Worm (Caenorhabditis elegans) whole organism, L1 larva: ENCODE data around the gene C35A5.11.
A peak's percentile ranks its signal among the peaks of the same experiment; 100 is the strongest.

Experiments
- C04F5.9 ChIP-seq: sonication (generic microtip); optimal IDR thresholded peaks from 2 replicates; lab custom pipeline; 2016; ENCODE audit warnings: missing genetic modification characterization, missing compliant biosample characterization
- F16B12.6 ChIP-seq: fragments of 150-350 bp; optimal IDR thresholded peaks from 2 replicates; lab custom pipeline; 2014; ENCODE audit warnings: missing biosample characterization, missing genetic modification characterization
- aly-2 ChIP-seq: fragments of 150-350 bp; optimal IDR thresholded peaks from 2 replicates; lab custom pipeline; 2014; ENCODE audit warnings: missing biosample characterization, missing genetic modification characterization
- ceh-82 ChIP-seq, 3 experiments: fragments of 150-350 bp in 1 of 3; sonication (generic microtip) in 2 of 3; optimal IDR thresholded peaks; 2 replicates each; lab custom pipeline; 2014 to 2017; ENCODE audit warnings: missing biosample characterization in 3 of 3, missing genetic modification characterization in 3 of 3
- ceh-88 ChIP-seq: fragments of 200-800 bp; sonication (Bioruptor generic); IDR thresholded peaks from 2 replicates; pipeline ENCODE4 v1.3.6; 2022; ENCODE audit warnings: missing genetic modification characterization, missing compliant biosample characterization
- ces-1 ChIP-seq: fragments of 150-350 bp; optimal IDR thresholded peaks from 2 replicates; lab custom pipeline; 2014; ENCODE audit warnings: missing biosample characterization, missing genetic modification reagents, missing genetic modification characterization
- dpl-1 ChIP-seq, 3 experiments: fragments of 150-350 bp in 2 of 3; sonication (generic microtip) in 1 of 3; optimal IDR thresholded peaks; 2 replicates each; lab custom pipeline; 2014 to 2017; ENCODE audit warnings: missing biosample characterization in 3 of 3, missing genetic modification characterization in 3 of 3, missing genetic modification reagents in 3 of 3
- efl-1 ChIP-seq, 4 experiments: fragments of 150-350 bp; optimal IDR thresholded peaks in 3 of 4; peaks in 1 of 4; 1 replicate in 1 of 4; 2 replicates in 3 of 4; lab custom pipeline; 2014; ENCODE audit warnings: missing biosample characterization in 2 of 4, missing genetic modification characterization in 2 of 4, missing genetic modification reagents in 2 of 4
- egl-27 ChIP-seq, 2 experiments: fragments of 150-350 bp in 1 of 2; sonication (generic microtip); optimal IDR thresholded peaks; 3 replicates each; lab custom pipeline; 2017 to 2018; ENCODE audit warnings: missing biosample characterization in 2 of 2, missing genetic modification characterization in 2 of 2, missing genetic modification reagents in 2 of 2
- elt-2 ChIP-seq: sonication (generic microtip); optimal IDR thresholded peaks from 2 replicates; lab custom pipeline; 2016; ENCODE audit warnings: missing genetic modification characterization, mild to moderate bottlenecking, inconsistent platforms, missing compliant biosample characterization, missing genetic modification reagents
- elt-3 ChIP-seq, 6 experiments: fragments of 150-350 bp in 1 of 6; sonication (generic microtip); optimal IDR thresholded peaks; 2 replicates each; lab custom pipeline; 2017 to 2018; ENCODE audit warnings: missing biosample characterization in 6 of 6, missing genetic modification characterization in 6 of 6, inconsistent platforms in 1 of 6
- ets-5 ChIP-seq: fragments of 200-800 bp; sonication (Bioruptor generic); IDR thresholded peaks from 2 replicates; pipeline ENCODE4 v1.3.6; 2022; ENCODE audit warnings: missing genetic modification characterization, missing compliant biosample characterization
- fkh-4 ChIP-seq: sonication (generic microtip); optimal IDR thresholded peaks from 2 replicates; lab custom pipeline; 2016; ENCODE audit warnings: missing compliant biosample characterization, missing genetic modification characterization, borderline replicate concordance
- fkh-8 ChIP-seq: sonication (generic microtip); optimal IDR thresholded peaks from 2 replicates; lab custom pipeline; 2016; ENCODE audit warnings: mild to moderate bottlenecking, missing genetic modification characterization, missing compliant biosample characterization
- fos-1 ChIP-seq: fragments of 150-350 bp; optimal IDR thresholded peaks from 2 replicates; lab custom pipeline; 2014; ENCODE audit warnings: missing biosample characterization, missing genetic modification characterization
- hlh-17 ChIP-seq: fragments of 200-800 bp; sonication (Bioruptor generic); optimal IDR thresholded peaks from 2 replicates; lab custom pipeline; 2018; ENCODE audit warnings: missing genetic modification characterization, mild to moderate bottlenecking, missing compliant biosample characterization, moderate library complexity, borderline replicate concordance
- hlh-4 ChIP-seq: sonication (generic microtip); optimal IDR thresholded peaks from 2 replicates; lab custom pipeline; 2016; ENCODE audit warnings: mild to moderate bottlenecking, missing genetic modification characterization, missing compliant biosample characterization
- hpl-2 ChIP-seq: fragments of 150-350 bp; optimal IDR thresholded peaks from 2 replicates; lab custom pipeline; 2014; ENCODE audit warnings: missing biosample characterization, missing genetic modification reagents, missing genetic modification characterization
- irx-1 ChIP-seq: sonication (generic microtip); optimal IDR thresholded peaks from 2 replicates; lab custom pipeline; 2016; ENCODE audit warnings: missing genetic modification characterization, missing compliant biosample characterization
- isw-1 ChIP-seq: fragments of 200-800 bp; sonication (Bioruptor generic); IDR thresholded peaks from 2 replicates; pipeline ENCODE4 v1.3.6; 2022; ENCODE audit warnings: missing genetic modification characterization, missing compliant biosample characterization
- jun-1 ChIP-seq: fragments of 150-350 bp; optimal IDR thresholded peaks from 2 replicates; lab custom pipeline; 2014; ENCODE audit warnings: missing biosample characterization, missing genetic modification reagents, missing genetic modification characterization
- lin-14 ChIP-seq: fragments of 200-800 bp; sonication (Bioruptor generic); optimal IDR thresholded peaks from 2 replicates; lab custom pipeline; 2018; ENCODE audit warnings: mild to moderate bottlenecking, missing genetic modification characterization, moderate library complexity, missing compliant biosample characterization
- lin-15B ChIP-seq: fragments of 150-350 bp; sonication (generic microtip); optimal IDR thresholded peaks from 3 replicates; lab custom pipeline; 2014; ENCODE audit warnings: missing biosample characterization, missing genetic modification characterization
- lin-35 ChIP-seq, 2 experiments: fragments of 150-350 bp; optimal IDR thresholded peaks; 2 replicates each; lab custom pipeline; 2014; ENCODE audit warnings: missing biosample characterization in 2 of 2, missing genetic modification characterization in 2 of 2, missing genetic modification reagents in 2 of 2
- lsy-2 ChIP-seq, 2 experiments: fragments of 150-350 bp; optimal IDR thresholded peaks; 2 replicates each; lab custom pipeline; 2014; ENCODE audit warnings: missing biosample characterization in 2 of 2, missing genetic modification characterization in 2 of 2
- mab-9 ChIP-seq: fragments of 200-800 bp; sonication (Bioruptor generic); IDR thresholded peaks from 2 replicates; pipeline ENCODE4 v1.3.6; 2022; ENCODE audit warnings: missing genetic modification reagents, missing genetic modification characterization, missing compliant biosample characterization
- nhr-11 ChIP-seq: fragments of 150-350 bp; optimal IDR thresholded peaks from 2 replicates; lab custom pipeline; 2014; ENCODE audit warnings: missing biosample characterization, missing genetic modification characterization
- nhr-20 ChIP-seq: sonication (generic microtip); optimal IDR thresholded peaks from 2 replicates; lab custom pipeline; 2016; ENCODE audit warnings: mild to moderate bottlenecking, missing genetic modification characterization, missing compliant biosample characterization
- nhr-71 ChIP-seq: sonication (generic microtip); optimal IDR thresholded peaks from 2 replicates; lab custom pipeline; 2016; ENCODE audit warnings: mild to moderate bottlenecking, missing genetic modification characterization, moderate library complexity, missing compliant biosample characterization
- nhr-76 ChIP-seq: sonication (generic microtip); optimal IDR thresholded peaks from 2 replicates; lab custom pipeline; 2017; ENCODE audit warnings: missing biosample characterization, missing genetic modification characterization
- nhr-77 ChIP-seq: fragments of 150-350 bp; optimal IDR thresholded peaks from 2 replicates; lab custom pipeline; 2014; ENCODE audit warnings: missing biosample characterization, missing genetic modification characterization
- nhr-85 ChIP-seq: sonication (generic microtip); peaks from one replicate; lab custom pipeline; 2016; ENCODE audit warnings: missing genetic modification characterization, inconsistent platforms, missing compliant biosample characterization
- nhr-90 ChIP-seq: sonication (generic microtip); optimal IDR thresholded peaks from 2 replicates; lab custom pipeline; 2016; ENCODE audit warnings: mild to moderate bottlenecking, missing genetic modification characterization, missing compliant biosample characterization; ENCODE audit not compliant: poor library complexity
- pag-3 ChIP-seq: sonication (generic microtip); optimal IDR thresholded peaks from 2 replicates; lab custom pipeline; 2017; ENCODE audit warnings: missing genetic modification characterization, mild to moderate bottlenecking, missing compliant biosample characterization, antibody characterized with exemption, borderline replicate concordance; ENCODE audit not compliant: insufficient read depth
- skn-1 ChIP-seq: fragments of 150-350 bp; optimal IDR thresholded peaks from 2 replicates; lab custom pipeline; 2014; ENCODE audit warnings: missing biosample characterization, missing genetic modification characterization
- snu-23 ChIP-seq: sonication (generic microtip); optimal IDR thresholded peaks from 2 replicates; lab custom pipeline; 2016; ENCODE audit warnings: missing genetic modification characterization, missing compliant biosample characterization
- sup-37 ChIP-seq: fragments of 200-800 bp; sonication (Bioruptor generic); optimal IDR thresholded peaks from 2 replicates; lab custom pipeline; 2018; ENCODE audit warnings: mild to moderate bottlenecking, missing genetic modification characterization, missing compliant biosample characterization
- tbx-2 ChIP-seq: sonication (generic microtip); optimal IDR thresholded peaks from 2 replicates; lab custom pipeline; 2016; ENCODE audit warnings: missing genetic modification characterization, missing compliant biosample characterization
- unc-30 ChIP-seq: sonication (generic microtip); optimal IDR thresholded peaks from 2 replicates; lab custom pipeline; 2017; ENCODE audit warnings: missing biosample characterization, missing genetic modification characterization
- unc-98 ChIP-seq: fragments of 200-800 bp; sonication (Bioruptor generic); IDR thresholded peaks from 2 replicates; pipeline ENCODE4 v1.3.6; 2022; ENCODE audit warnings: missing genetic modification characterization, missing compliant biosample characterization
- xbp-1 ChIP-seq: sonication (generic microtip); optimal IDR thresholded peaks from 2 replicates; lab custom pipeline; 2016; ENCODE audit warnings: missing genetic modification characterization, missing compliant biosample characterization
- zip-4 ChIP-seq: fragments of 200-800 bp; sonication (Bioruptor generic); optimal IDR thresholded peaks from 2 replicates; lab custom pipeline; 2018; ENCODE audit warnings: mild to moderate bottlenecking, missing genetic modification characterization, moderate library complexity, missing compliant biosample characterization

C35A5.11 gene

ce11 chrV:10485389-10485788 lies 17.5 kb downstream of the C35A5.11 start:
- TF ChIP-seq elt-2 (peak; percentile 45), lsy-2 (tag; optimal IDR thresholded peaks at IDR 0.05; lab: Kevin White, UChicago) (no peak), ces-1 (GFP tag; lab: Kevin White, UChicago) (no peak), ets-5 (GFP tag; lab: Robert Waterston, UW) (no peak), nhr-77 (tag; lab: Kevin White, UChicago) (no peak), elt-3 (tag; optimal IDR thresholded peaks at IDR 0.05; lab: Kevin White, UChicago) (no peak)

ce11 chrV:10484640-10485039 lies 18.3 kb downstream of the C35A5.11 start, which contains the start of gene Y32F6B.1:
Gene Y32F6B.1, minus strand, starts transcription at chrV:10484740.
- TF ChIP-seq hlh-17 (GFP tag; lab: Kevin White, UChicago) (no peak), unc-98 (GFP tag; lab: Robert Waterston, UW) (no peak), C04F5.9 (tag; lab: Kevin White, UChicago) (no peak), nhr-90 (no peak), zip-4 (no peak), nhr-85 (no peak), tbx-2 (tag; lab: Kevin White, UChicago) (no peak), fkh-8 (no peak), jun-1 (no peak), pag-3 (tag; lab: Kevin White, UChicago) (no peak), hlh-4 (tag; lab: Kevin White, UChicago) (no peak), xbp-1 (tag; lab: Kevin White, UChicago) (no peak), hpl-2 (GFP tag; lab: Kevin White, UChicago) (no peak), mab-9 (GFP tag; lab: Robert Waterston, UW) (no peak)

- TF ChIP-seq lin-35 (GFP tag; optimal IDR thresholded peaks at IDR 0.05; lab: Kevin White, UChicago) (peak in 1 of 2 experiments; percentile 18), ceh-88 (GFP tag; lab: Robert Waterston, UW) (no peak), fkh-4 (no peak), elt-2 (peak; percentile 63), efl-1 (optimal IDR thresholded peaks at IDR 0.05; lab: Kevin White, UChicago) (no peak), efl-1 (GFP tag; optimal IDR thresholded peaks at IDR 0.05 in 1 of 2; lab: Kevin White, UChicago) (peak in 1 of 2 experiments; percentile 57)
Measured at ce11 chrV:10483995-10484394, 18.9 kb downstream of the C35A5.11 start.

DNA sequence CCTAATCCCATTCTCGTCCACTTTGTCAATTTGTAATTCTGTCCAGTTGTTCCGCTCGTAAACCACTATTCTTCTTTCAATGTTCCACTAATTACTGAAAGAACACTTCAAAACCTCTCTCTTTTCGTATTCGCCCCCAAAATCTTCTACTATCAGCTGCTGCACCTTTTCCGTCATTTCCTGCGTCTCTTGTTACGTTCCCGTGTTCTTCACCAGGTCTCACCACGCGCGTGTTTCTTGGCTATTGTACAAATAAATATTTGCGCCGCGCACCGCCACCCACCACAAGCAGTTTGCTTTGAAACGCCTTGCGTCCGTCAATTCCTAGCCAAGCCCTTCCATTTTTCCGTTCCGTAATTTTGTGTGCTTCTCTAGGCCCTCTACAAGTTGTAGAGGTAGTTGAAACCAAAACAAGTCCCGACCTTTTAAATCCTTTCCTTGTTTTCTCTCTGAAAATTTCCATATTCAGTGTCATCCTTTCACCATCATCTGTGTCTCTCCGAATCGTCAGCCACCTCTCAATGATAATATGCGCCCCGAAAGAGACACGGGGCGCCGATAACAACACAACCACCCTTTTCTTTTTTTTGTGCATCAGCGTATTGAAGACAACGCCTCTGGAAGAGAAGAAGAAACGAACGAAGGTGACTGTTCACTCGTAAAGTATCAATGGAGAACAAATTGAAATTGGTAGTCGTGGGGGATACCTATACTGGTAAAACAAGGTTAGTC lies 24.6 kb downstream of the C35A5.11 start, which contains the start of the genes crp-1 and Y32F6B.9:
crp-1 (plus strand) TSS at position 468 of the 732 bp plus-strand sequence.
Y32F6B.9 (plus strand) TSS at position 603 of the 732 bp plus-strand sequence.
- TF ChIP-seq lin-15B (tag; lab: Kevin White, UChicago): no peak

DNA sequence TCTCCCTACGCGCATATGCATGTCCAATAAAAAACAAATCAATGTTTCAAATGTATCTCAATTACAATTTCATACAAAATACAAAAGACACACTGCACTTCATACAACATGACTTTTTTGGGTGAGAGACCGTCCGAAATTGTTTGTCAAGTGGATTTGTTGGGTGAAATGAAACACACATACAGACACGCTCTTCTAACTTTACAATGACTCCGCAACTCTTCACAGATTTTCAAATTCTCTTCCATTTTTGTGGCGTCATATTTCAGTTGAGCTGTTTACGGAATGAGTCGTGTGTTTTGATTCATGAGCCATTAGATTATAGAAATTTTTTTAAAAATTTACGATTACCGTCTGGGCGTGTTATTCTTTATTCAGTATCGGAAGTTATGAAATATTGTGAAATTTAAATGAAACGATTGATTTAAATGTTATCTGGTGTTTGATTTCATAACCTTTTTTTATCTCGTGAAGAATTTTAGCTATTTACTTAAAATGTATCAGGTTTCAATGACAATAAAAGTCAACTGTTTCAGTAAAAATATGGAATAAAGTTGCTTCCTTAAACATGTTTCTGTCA lies 26.0 kb downstream of the C35A5.11 start:
- TF ChIP-seq nhr-71 (tag; lab: Kevin White, UChicago) (no peak), skn-1 (tag; lab: Kevin White, UChicago) (peak; percentile 38), nhr-76 (no peak), egl-27 (tag; optimal IDR thresholded peaks at IDR 0.05; lab: Kevin White, UChicago) (no peak), lin-14 (GFP tag; lab: Kevin White, UChicago) (peak; percentile 8), nhr-11 (tag; lab: Kevin White, UChicago) (no peak), hlh-17 (GFP tag; lab: Kevin White, UChicago) (no peak), zip-4 (no peak), nhr-20 (tag; lab: Kevin White, UChicago) (no peak), snu-23 (GFP tag; lab: Kevin White, UChicago) (no peak), ces-1 (GFP tag; lab: Kevin White, UChicago) (no peak), hlh-4 (tag; lab: Kevin White, UChicago) (no peak), ceh-88 (GFP tag; lab: Robert Waterston, UW) (0 out of 2 replicates have a peak, but pooled peaks have one; percentile 22), F16B12.6 (tag; lab: Kevin White, UChicago) (no peak), fos-1 (tag; lab: Kevin White, UChicago) (no peak), isw-1 (GFP tag; lab: Robert Waterston, UW) (no peak), unc-30 (no peak), sup-37 (GFP tag; lab: Kevin White, UChicago) (no peak), aly-2 (tag; lab: Kevin White, UChicago) (no peak), ceh-82 (tag; optimal IDR thresholded peaks at IDR 0.05; lab: Kevin White, UChicago) (no peak), pag-3 (tag; lab: Kevin White, UChicago) (no peak), dpl-1 (GFP tag; optimal IDR thresholded peaks at IDR 0.05; lab: Kevin White, UChicago) (no peak), irx-1 (no peak)
